Fruit fly (Drosophila melanogaster): ENCODE measurements around the gene CG32284.

Gene CG32284

dm6 chr3L:3149060-3149872 lies 37.2 kb upstream of the CG32284 start (continued):
- TF ChIP-seq CG16815 (GFP tag; optimal IDR thresholded peaks at IDR 0.05) (no peak), pnt (GFP tag; optimal IDR thresholded peaks at IDR 0.05) (no peak), bcd (GFP tag; optimal IDR thresholded peaks at IDR 0.05) (no peak), E2f1 (GFP tag; IDR thresholded peaks at IDR 0.05) (no peak), stwl (tag; optimal IDR thresholded peaks at IDR 0.05) (no peak), Mad (GFP tag; optimal IDR thresholded peaks at IDR 0.05) (no peak), H15 (GFP tag; IDR thresholded peaks at IDR 0.05) (no peak), pb (GFP tag; optimal IDR thresholded peaks at IDR 0.05) (no peak), CG7357 (GFP tag; IDR thresholded peaks at IDR 0.05) (no peak), ham (GFP tag; IDR thresholded peaks at IDR 0.05) (no peak), dmrt99B (tag; optimal IDR thresholded peaks at IDR 0.05) (no peak), CG16863 (GFP tag; optimal IDR thresholded peaks at IDR 0.05) (no peak), Neu2 (GFP tag; optimal IDR thresholded peaks at IDR 0.05; ENCODE audit: borderline replicate concordance) (no peak), CG2129 (GFP tag; IDR thresholded peaks at IDR 0.05; ENCODE audit: partially characterized antibody) (no peak), ewg (GFP tag; optimal IDR thresholded peaks at IDR 0.05) (peak; percentile 10), CG6683 (GFP tag; optimal IDR thresholded peaks at IDR 0.05) (no peak), lab (GFP tag; optimal IDR thresholded peaks at IDR 0.05) (no peak), CG11398 (GFP tag; optimal IDR thresholded peaks at IDR 0.05) (no peak), cg (GFP tag; optimal IDR thresholded peaks at IDR 0.05) (peak; percentile 93), nau (GFP tag; optimal IDR thresholded peaks at IDR 0.05) (no peak), Lhr (GFP tag; optimal IDR thresholded peaks at IDR 0.05) (no peak), Eip74EF (GFP tag; optimal IDR thresholded peaks at IDR 0.05) (no peak), Six4 (GFP tag; optimal IDR thresholded peaks at IDR 0.05) (no peak), CG18011 (GFP tag; optimal IDR thresholded peaks at IDR 0.05) (no peak), CG15011 (GFP tag; optimal IDR thresholded peaks at IDR 0.05) (no peak), CG6854 (GFP tag; optimal IDR thresholded peaks at IDR 0.05) (peak; percentile 45), Hsf (GFP tag; optimal IDR thresholded peaks at IDR 0.05) (no peak), bsh (GFP tag; optimal IDR thresholded peaks at IDR 0.05) (no peak), ems (GFP tag; optimal IDR thresholded peaks at IDR 0.05) (no peak), CG4424 (GFP tag; optimal IDR thresholded peaks at IDR 0.05) (no peak), Sry-β (GFP tag; optimal IDR thresholded peaks at IDR 0.05) (no peak), unpg (GFP tag; optimal IDR thresholded peaks at IDR 0.05) (no peak), wdn (GFP tag; IDR thresholded peaks at IDR 0.05) (no peak), emc (GFP tag; optimal IDR thresholded peaks at IDR 0.05) (no peak), CG33557 (GFP tag; optimal IDR thresholded peaks at IDR 0.05) (no peak), zf30C (GFP tag; optimal IDR thresholded peaks at IDR 0.05) (no peak), CG4282 (GFP tag; optimal IDR thresholded peaks at IDR 0.05) (no peak), stc (GFP tag; IDR thresholded peaks at IDR 0.05) (no peak), ken (GFP tag; IDR thresholded peaks at IDR 0.05) (no peak), Hr78 (GFP tag; optimal IDR thresholded peaks at IDR 0.05) (no peak), Aef1 (GFP tag; IDR thresholded peaks at IDR 0.05) (0 out of 3 replicates have a peak, but pooled peaks have one; percentile 37), ash1 (GFP tag; optimal IDR thresholded peaks at IDR 0.05) (no peak), Deaf1 (tag; optimal IDR thresholded peaks at IDR 0.05) (peak; percentile 93), sim (GFP tag; IDR thresholded peaks at IDR 0.05) (no peak), sob (GFP tag; IDR thresholded peaks at IDR 0.05) (peak; percentile 44; the same call in 1 of the 2 replicates), CG8281 (tag; optimal IDR thresholded peaks at IDR 0.05) (no peak), CG17829 (tag; optimal IDR thresholded peaks at IDR 0.05) (no peak), Dref (GFP tag; IDR thresholded peaks at IDR 0.05) (peak; percentile 46), NC2α (GFP tag; optimal IDR thresholded peaks at IDR 0.05) (no peak)

Data from whole organism, embryonic.